Fruit fly (Drosophila melanogaster) whole organism, embryonic: ENCODE data around the gene CG33552.
A peak's percentile ranks its signal among the peaks of the same experiment; 100 is the strongest.

ENCODE experiments used
- ATbp ChIP-seq: fragments of 200-800 bp; sonication (Bioruptor generic); optimal IDR thresholded peaks from 2 replicates; lab custom pipeline; 2017; ENCODE audit warnings: missing biosample characterization, mild to moderate bottlenecking, missing genetic modification characterization, missing genetic modification reagents
- Adf1 ChIP-seq: fragments of 200-800 bp; sonication (Bioruptor generic); IDR thresholded peaks from 2 replicates; pipeline ENCODE4 v1.3.6; 2022; ENCODE audit warnings: missing biosample characterization, missing genetic modification characterization
- Blimp-1 ChIP-seq: fragments of 200-800 bp; sonication (Bioruptor generic); optimal IDR thresholded peaks from 3 replicates; lab custom pipeline; 2018; ENCODE audit warnings: missing biosample characterization, missing genetic modification characterization, mild to moderate bottlenecking, moderate library complexity, missing genetic modification reagents
- BtbVII ChIP-seq: fragments of 200-800 bp; sonication (Bioruptor generic); optimal IDR thresholded peaks from 3 replicates; lab custom pipeline; 2017; ENCODE audit warnings: missing biosample characterization, mild to moderate bottlenecking, missing genetic modification characterization
- CG1024 ChIP-seq: fragments of 200-800 bp; sonication (Bioruptor generic); IDR thresholded peaks from 2 replicates; pipeline ENCODE4 v1.3.6; 2022; ENCODE audit warnings: missing biosample characterization, missing genetic modification characterization
- CG10366 ChIP-seq: fragments of 200-800 bp; sonication (Bioruptor generic); IDR thresholded peaks from 2 replicates; pipeline ENCODE4 v1.3.6; 2022; ENCODE audit warnings: missing biosample characterization, missing genetic modification characterization
- CG12942 ChIP-seq: fragments of 200-800 bp; sonication (Bioruptor generic); optimal IDR thresholded peaks from 3 replicates; lab custom pipeline; 2016; ENCODE audit warnings: missing biosample characterization, missing genetic modification characterization
- CG13624 ChIP-seq: fragments of 200-800 bp; sonication (Bioruptor generic); optimal IDR thresholded peaks from 2 replicates; lab custom pipeline; 2016; ENCODE audit warnings: missing biosample characterization, missing genetic modification characterization
- CG17912 ChIP-seq: fragments of 200-800 bp; sonication (Bioruptor generic); optimal IDR thresholded peaks from 2 replicates; lab custom pipeline; 2018; ENCODE audit warnings: missing biosample characterization, mild to moderate bottlenecking, missing genetic modification characterization
- CG2116 ChIP-seq: fragments of 200-800 bp; sonication (Bioruptor generic); optimal IDR thresholded peaks from 3 replicates; lab custom pipeline; 2018; ENCODE audit warnings: missing biosample characterization, mild to moderate bottlenecking, missing genetic modification characterization
- CG2120 ChIP-seq: fragments of 200-800 bp; sonication (Bioruptor generic); optimal IDR thresholded peaks from 3 replicates; lab custom pipeline; 2016; ENCODE audit warnings: missing biosample characterization, missing genetic modification characterization
- CG4617 ChIP-seq: fragments of 200-800 bp; sonication (Bioruptor generic); optimal IDR thresholded peaks from 3 replicates; lab custom pipeline; 2016; ENCODE audit warnings: missing biosample characterization, missing genetic modification characterization, borderline replicate concordance
- CG7839 ChIP-seq: fragments of 200-800 bp; sonication (Bioruptor generic); optimal IDR thresholded peaks from 3 replicates; lab custom pipeline; 2018; ENCODE audit warnings: missing biosample characterization, mild to moderate bottlenecking, missing genetic modification characterization, moderate library complexity
- CG9932 ChIP-seq: fragments of 200-800 bp; sonication (Bioruptor generic); IDR thresholded peaks from 2 replicates; pipeline ENCODE4 v1.3.6; 2022; ENCODE audit warnings: missing biosample characterization, missing genetic modification characterization
- CkIIα-i1 ChIP-seq: fragments of 200-800 bp; sonication (Bioruptor generic); IDR thresholded peaks from 2 replicates; pipeline ENCODE4 v1.3.6; 2022; ENCODE audit warnings: missing biosample characterization, missing genetic modification characterization
- CoRest ChIP-seq: fragments of 200-800 bp; sonication (Bioruptor generic); optimal IDR thresholded peaks from 3 replicates; lab custom pipeline; 2018; ENCODE audit warnings: missing biosample characterization, mild to moderate bottlenecking, missing genetic modification characterization, moderate library complexity
- Dll ChIP-seq: fragments of 200-800 bp; sonication (Bioruptor generic); IDR thresholded peaks from 4 replicates; pipeline ENCODE4 v1.3.6; 2022; ENCODE audit warnings: missing biosample characterization, missing genetic modification characterization; ENCODE audit not compliant: partially characterized antibody
- E2f2 ChIP-seq: fragments of 200-800 bp; sonication (Bioruptor generic); IDR thresholded peaks from 2 replicates; pipeline ENCODE4 v1.3.6; 2022; ENCODE audit warnings: missing biosample characterization, missing genetic modification characterization
- Hey ChIP-seq: fragments of 200-800 bp; sonication (Bioruptor generic); optimal IDR thresholded peaks from 3 replicates; lab custom pipeline; 2018; ENCODE audit warnings: missing biosample characterization, mild to moderate bottlenecking, missing genetic modification characterization
- Hr3 ChIP-seq: fragments of 200-800 bp; sonication (Bioruptor generic); optimal IDR thresholded peaks from 3 replicates; lab custom pipeline; 2016; ENCODE audit warnings: missing biosample characterization, missing genetic modification characterization
- Ravus ChIP-seq: fragments of 200-800 bp; sonication (Bioruptor generic); IDR thresholded peaks from 2 replicates; pipeline ENCODE4 v1.3.6; 2022; ENCODE audit warnings: missing biosample characterization, missing genetic modification characterization
- Sin3A ChIP-seq: fragments of >200 bp; optimal IDR thresholded peaks from 2 replicates; lab custom pipeline; 2018
- YL-1 ChIP-seq: fragments of 200-800 bp; sonication (Bioruptor generic); optimal IDR thresholded peaks from 3 replicates; lab custom pipeline; 2017; ENCODE audit warnings: missing biosample characterization, mild to moderate bottlenecking, missing genetic modification characterization
- ato ChIP-seq: fragments of 200-800 bp; sonication (Bioruptor generic); IDR thresholded peaks from 2 replicates; pipeline ENCODE4 v1.3.6; 2022; ENCODE audit warnings: missing biosample characterization, missing genetic modification characterization; ENCODE audit not compliant: partially characterized antibody
- dan ChIP-seq: fragments of 200-800 bp; sonication (Bioruptor generic); IDR thresholded peaks from 2 replicates; pipeline ENCODE4 v1.3.6; 2022; ENCODE audit warnings: missing biosample characterization, missing genetic modification characterization
- dpn ChIP-seq, 2 experiments: fragments of 200-800 bp; sonication (Bioruptor generic); optimal IDR thresholded peaks; 3 replicates each; lab custom pipeline; 2016; ENCODE audit warnings: missing biosample characterization in 2 of 2, missing genetic modification characterization in 2 of 2
- eyg ChIP-seq: fragments of 200-800 bp; sonication (Bioruptor generic); optimal IDR thresholded peaks from 3 replicates; lab custom pipeline; 2016; ENCODE audit warnings: missing biosample characterization, missing genetic modification characterization
- fd102C ChIP-seq: fragments of 200-800 bp; sonication (Bioruptor generic); optimal IDR thresholded peaks from 2 replicates; lab custom pipeline; 2018; ENCODE audit warnings: missing biosample characterization, mild to moderate bottlenecking, missing genetic modification characterization, moderate library complexity
- fd3F ChIP-seq: fragments of 200-800 bp; sonication (Bioruptor generic); optimal IDR thresholded peaks from 2 replicates; lab custom pipeline; 2018; ENCODE audit warnings: missing biosample characterization, mild to moderate bottlenecking, missing genetic modification characterization, moderate library complexity
- fd96Cb ChIP-seq: fragments of 200-800 bp; sonication (Bioruptor generic); optimal IDR thresholded peaks from 2 replicates; lab custom pipeline; 2018; ENCODE audit warnings: missing biosample characterization, mild to moderate bottlenecking, missing genetic modification characterization, moderate library complexity
- gsb-n ChIP-seq: fragments of 200-800 bp; sonication (Bioruptor generic); optimal IDR thresholded peaks from 3 replicates; lab custom pipeline; 2018; ENCODE audit warnings: missing biosample characterization, mild to moderate bottlenecking, missing genetic modification characterization
- h ChIP-seq: fragments of >200 bp; optimal IDR thresholded peaks from 2 replicates; lab custom pipeline; 2017
- ham ChIP-seq: fragments of 200-800 bp; sonication (Bioruptor generic); IDR thresholded peaks from 2 replicates; pipeline ENCODE4 v1.3.6; 2022; ENCODE audit warnings: missing biosample characterization, missing genetic modification characterization
- insv ChIP-seq, 2 experiments: fragments of 200-800 bp; sonication (Bioruptor generic); optimal IDR thresholded peaks; 3 replicates each; lab custom pipeline; 2016 to 2018; ENCODE audit warnings: missing biosample characterization in 2 of 2, missing genetic modification characterization in 2 of 2
- ken ChIP-seq: fragments of 200-800 bp; sonication (Bioruptor generic); IDR thresholded peaks from 3 replicates; pipeline ENCODE4 v1.3.6; 2022; ENCODE audit warnings: missing biosample characterization, missing genetic modification characterization
- knrl ChIP-seq: fragments of 200-800 bp; sonication (Bioruptor generic); IDR thresholded peaks from 3 replicates; pipeline ENCODE4 v1.3.6; 2022; ENCODE audit warnings: missing biosample characterization, missing genetic modification characterization; ENCODE audit not compliant: partially characterized antibody
- lab ChIP-seq: fragments of 200-800 bp; sonication (Bioruptor generic); optimal IDR thresholded peaks from 3 replicates; lab custom pipeline; 2017; ENCODE audit warnings: missing biosample characterization, missing genetic modification characterization, mild to moderate bottlenecking, moderate library complexity, missing genetic modification reagents
- lbe ChIP-seq: fragments of 200-800 bp; sonication (Bioruptor generic); optimal IDR thresholded peaks from 2 replicates; lab custom pipeline; 2016; ENCODE audit warnings: missing biosample characterization, mild to moderate bottlenecking, missing genetic modification characterization
- odd ChIP-seq: fragments of 200-800 bp; sonication (Bioruptor generic); optimal IDR thresholded peaks from 2 replicates; lab custom pipeline; 2017; ENCODE audit warnings: missing biosample characterization, mild to moderate bottlenecking, missing genetic modification characterization
- org-1 ChIP-seq: fragments of 200-800 bp; sonication (Bioruptor generic); optimal IDR thresholded peaks from 2 replicates; lab custom pipeline; 2017; ENCODE audit warnings: missing biosample characterization, missing genetic modification characterization
- p53 ChIP-seq: fragments of 200-800 bp; sonication (Bioruptor generic); optimal IDR thresholded peaks from 2 replicates; lab custom pipeline; 2016; ENCODE audit warnings: missing biosample characterization, missing genetic modification characterization
- pho ChIP-seq: fragments of 200-800 bp; sonication (Bioruptor generic); optimal IDR thresholded peaks from 2 replicates; lab custom pipeline; 2016; ENCODE audit warnings: missing biosample characterization, missing genetic modification characterization
- pita ChIP-seq: fragments of 200-800 bp; sonication (Bioruptor generic); optimal IDR thresholded peaks from 2 replicates; lab custom pipeline; 2017; ENCODE audit warnings: missing biosample characterization, mild to moderate bottlenecking, missing genetic modification characterization
- sc ChIP-seq, 3 experiments: fragments of >200 bp in 2 of 3; fragments of 200-800 bp in 1 of 3; sonication (Bioruptor generic) in 1 of 3; optimal IDR thresholded peaks; 2 replicates in 2 of 3; 3 replicates in 1 of 3; lab custom pipeline; 2017; ENCODE audit warnings: mild to moderate bottlenecking in 1 of 3, missing biosample characterization in 1 of 3, missing genetic modification characterization in 1 of 3, missing genetic modification reagents in 1 of 3
- sens ChIP-seq: fragments of 200-800 bp; sonication (Bioruptor generic); peaks from one replicate; lab custom pipeline; 2016; ENCODE audit warnings: missing biosample characterization, missing genetic modification characterization
- slbo ChIP-seq: fragments of 200-800 bp; sonication (Bioruptor generic); IDR thresholded peaks from 2 replicates; pipeline ENCODE4 v1.3.6; 2022; ENCODE audit warnings: missing biosample characterization, missing genetic modification characterization
- tll ChIP-seq, 2 experiments: fragments of 200-800 bp in 1 of 2; fragments of >200 bp in 1 of 2; sonication (Bioruptor generic) in 1 of 2; optimal IDR thresholded peaks; 2 replicates each; lab custom pipeline; 2017 to 2019; ENCODE audit warnings: missing biosample characterization in 2 of 2, missing genetic modification characterization in 2 of 2, mild to moderate bottlenecking in 1 of 2, moderate library complexity in 1 of 2
- vfl ChIP-seq: fragments of 200-800 bp; sonication (Bioruptor generic); optimal IDR thresholded peaks from 2 replicates; lab custom pipeline; 2016; ENCODE audit warnings: missing biosample characterization, missing genetic modification characterization
- z ChIP-seq: fragments of 200-800 bp; sonication (Bioruptor generic); IDR thresholded peaks from 3 replicates; pipeline ENCODE4 v1.3.6; 2022; ENCODE audit warnings: missing biosample characterization, missing genetic modification characterization
- zfh1 ChIP-seq: fragments of 200-800 bp; sonication (Bioruptor generic); IDR thresholded peaks from 3 replicates; pipeline ENCODE4 v1.3.6; 2022; ENCODE audit warnings: missing biosample characterization, missing genetic modification characterization
- zfh2 ChIP-seq: fragments of 200-800 bp; sonication (Bioruptor generic); optimal IDR thresholded peaks from 2 replicates; lab custom pipeline; 2016; ENCODE audit warnings: missing biosample characterization, missing genetic modification characterization

Gene CG33552

DNA sequence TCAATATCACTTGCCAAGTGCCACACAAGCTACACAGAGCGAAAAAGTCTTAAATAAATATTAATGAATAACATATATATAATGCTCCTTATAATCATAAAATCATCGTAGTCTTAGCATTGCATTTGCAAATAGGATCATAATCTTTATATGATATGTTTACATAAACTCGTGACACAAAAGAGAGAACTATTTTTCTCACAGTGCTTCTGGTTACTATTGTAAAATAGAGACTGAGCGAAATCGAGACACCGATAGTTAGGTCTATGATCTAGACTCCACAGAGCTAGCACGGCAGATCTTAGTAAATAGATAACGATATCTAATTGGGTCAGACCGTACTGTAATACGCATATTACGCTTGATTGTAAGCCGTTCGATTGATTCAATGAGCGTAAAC lies 27.4 kb downstream of the CG33552 start (continued):
- TF ChIP-seq Ravus (GFP tag; lab: Robert Waterston, UW) = peak; percentile 60
- peak; percentile 64 for TF ChIP-seq Hr3 (GFP tag; lab: Kevin White, UChicago)
- no peak for TF ChIP-seq lbe (GFP tag; lab: Kevin White, UChicago)
- peak; percentile 85 for TF ChIP-seq sens
- no peak for TF ChIP-seq Hey (tag; lab: Kevin White, UChicago)
- no peak for TF ChIP-seq Blimp-1 (GFP tag; lab: Kevin White, UChicago)
- no peak for TF ChIP-seq insv (GFP tag; optimal IDR thresholded peaks at IDR 0.05; lab: Kevin White, UChicago)
- no peak for TF ChIP-seq CG4617
- peak; percentile 51 for TF ChIP-seq fd96Cb
- TF ChIP-seq CG9932 (GFP tag; lab: Robert Waterston, UW) = peak; percentile 74
- peak; percentile 62 for TF ChIP-seq gsb-n (tag; lab: Kevin White, UChicago)
- TF ChIP-seq CG12942 = peak; percentile 44
- peak; percentile 84 for TF ChIP-seq slbo (GFP tag; lab: Robert Waterston, UW)
- TF ChIP-seq CG2116 (GFP tag; lab: Kevin White, UChicago) = no peak
- peak; percentile 69; the same call in 2 of the 3 replicates for TF ChIP-seq ken (GFP tag; lab: Robert Waterston, UW)
- peak; percentile 83 for TF ChIP-seq CG10366 (GFP tag; lab: Robert Waterston, UW)
- peak in 1 of 2 experiments; percentile 69 for TF ChIP-seq dpn (GFP tag; optimal IDR thresholded peaks at IDR 0.05; lab: Kevin White, UChicago)
- no peak for TF ChIP-seq z
- peak; percentile 60 for TF ChIP-seq ATbp
- TF ChIP-seq ato = no peak
- TF ChIP-seq ham (GFP tag; lab: Robert Waterston, UW) = no peak
- no peak for TF ChIP-seq h (lab: Kevin White, UChicago)
- TF ChIP-seq BtbVII (GFP tag; lab: Kevin White, UChicago) = no peak
- TF ChIP-seq CkIIα-i1 (GFP tag; lab: Robert Waterston, UW) = 0 out of 2 replicates have a peak, but pooled peaks have one; percentile 64
- no peak for TF ChIP-seq fd102C (GFP tag; lab: Kevin White, UChicago)
- TF ChIP-seq eyg (GFP tag; lab: Kevin White, UChicago) = no peak
- TF ChIP-seq odd (GFP tag; lab: Kevin White, UChicago) = peak; percentile 22
- TF ChIP-seq CoRest (tag; lab: Kevin White, UChicago) = peak; percentile 73
- TF ChIP-seq pita (GFP tag; lab: Kevin White, UChicago) = no peak
- peak; percentile 85 for TF ChIP-seq CG7839
- TF ChIP-seq p53 (GFP tag; lab: Kevin White, UChicago) = no peak
- TF ChIP-seq tll (GFP tag; optimal IDR thresholded peaks at IDR 0.05; lab: Kevin White, UChicago) = no peak
- TF ChIP-seq zfh1 (GFP tag; lab: Robert Waterston, UW) = peak; percentile 80
- no peak for TF ChIP-seq pho (GFP tag; lab: Kevin White, UChicago)
- no peak for TF ChIP-seq knrl (GFP tag; lab: Robert Waterston, UW)
- TF ChIP-seq CG1024 (GFP tag; lab: Robert Waterston, UW) = peak; percentile 66
- peak; percentile 51 for TF ChIP-seq fd3F (GFP tag; lab: Kevin White, UChicago)
- no peak for TF ChIP-seq CG17912 (GFP tag; lab: Kevin White, UChicago)
- peak; percentile 39 for TF ChIP-seq CG2120
- no peak for TF ChIP-seq zfh2
- TF ChIP-seq lab (GFP tag; lab: Kevin White, UChicago) = no peak
- TF ChIP-seq Adf1 (GFP tag; lab: Robert Waterston, UW) = peak; percentile 42; the same call in 1 of the 2 replicates
- no peak for TF ChIP-seq sc (optimal IDR thresholded peaks at IDR 0.05; lab: Kevin White, UChicago)
- peak; percentile 54 for TF ChIP-seq sc (GFP tag; optimal IDR thresholded peaks at IDR 0.05; lab: Kevin White, UChicago)
- TF ChIP-seq E2f2 (GFP tag; lab: Robert Waterston, UW) = peak; percentile 58; the same call in 1 of the 2 replicates
- TF ChIP-seq org-1 = peak; percentile 67
- no peak for TF ChIP-seq dan (GFP tag; lab: Robert Waterston, UW)
- TF ChIP-seq CG13624 = no peak
- no peak for TF ChIP-seq vfl
- TF ChIP-seq Dll = no peak
- no peak for TF ChIP-seq Sin3A (lab: Kevin White, UChicago)
- TF ChIP-seq YL-1 = no peak
